Fruit fly (Drosophila melanogaster) whole organism, embryonic: ENCODE measurements around the gene GILT3.

Source experiments
- Abd-B ChIP-seq: fragments of 200-800 bp; sonication (Bioruptor generic); optimal IDR thresholded peaks from 2 replicates; lab custom pipeline; 2018; ENCODE audit warnings: missing biosample characterization, mild to moderate bottlenecking, missing genetic modification characterization, moderate library complexity
- Bgb ChIP-seq: fragments of 200-800 bp; sonication (Bioruptor generic); IDR thresholded peaks from 2 replicates; pipeline ENCODE4 v1.3.6; 2022; ENCODE audit warnings: missing biosample characterization, missing genetic modification characterization; ENCODE audit not compliant: partially characterized antibody
- CG10209 ChIP-seq: fragments of 200-800 bp; sonication (Bioruptor generic); optimal IDR thresholded peaks from 3 replicates; lab custom pipeline; 2017; ENCODE audit warnings: missing biosample characterization, mild to moderate bottlenecking, missing genetic modification characterization, missing genetic modification reagents
- CG1024 ChIP-seq: fragments of 200-800 bp; sonication (Bioruptor generic); IDR thresholded peaks from 2 replicates; pipeline ENCODE4 v1.3.6; 2022; ENCODE audit warnings: missing biosample characterization, missing genetic modification characterization
- CG10267 ChIP-seq: fragments of 200-800 bp; sonication (Bioruptor generic); optimal IDR thresholded peaks from 2 replicates; lab custom pipeline; 2018; ENCODE audit warnings: missing biosample characterization, mild to moderate bottlenecking, missing genetic modification characterization, moderate library complexity
- CG11398 ChIP-seq: fragments of 200-800 bp; sonication (Bioruptor generic); optimal IDR thresholded peaks from 2 replicates; lab custom pipeline; 2016; ENCODE audit warnings: missing biosample characterization, missing genetic modification characterization
- CG12942 ChIP-seq: fragments of 200-800 bp; sonication (Bioruptor generic); optimal IDR thresholded peaks from 3 replicates; lab custom pipeline; 2016; ENCODE audit warnings: missing biosample characterization, missing genetic modification characterization
- CG13123 ChIP-seq: fragments of 200-800 bp; sonication (Bioruptor generic); optimal IDR thresholded peaks from 2 replicates; lab custom pipeline; 2016; ENCODE audit warnings: missing biosample characterization, missing genetic modification characterization
- CG14014 ChIP-seq: fragments of 200-800 bp; sonication (Bioruptor generic); IDR thresholded peaks from 2 replicates; pipeline ENCODE4 v1.3.6; 2022; ENCODE audit warnings: missing biosample characterization, missing genetic modification characterization
- CG14710 ChIP-seq: fragments of 200-800 bp; sonication (Bioruptor generic); optimal IDR thresholded peaks from 3 replicates; lab custom pipeline; 2019; ENCODE audit warnings: missing biosample characterization, mild to moderate bottlenecking, missing genetic modification characterization, moderate library complexity
- CG14965 ChIP-seq: fragments of 200-800 bp; sonication (Bioruptor generic); optimal IDR thresholded peaks from 2 replicates; lab custom pipeline; 2016; ENCODE audit warnings: missing biosample characterization, missing genetic modification characterization, borderline replicate concordance
- CG15479 ChIP-seq: fragments of 200-800 bp; sonication (Bioruptor generic); optimal IDR thresholded peaks from 3 replicates; lab custom pipeline; 2019; ENCODE audit warnings: missing biosample characterization, mild to moderate bottlenecking, missing genetic modification characterization, moderate library complexity
- CG15601 ChIP-seq: fragments of 200-800 bp; sonication (Bioruptor generic); optimal IDR thresholded peaks from 3 replicates; lab custom pipeline; 2019; ENCODE audit warnings: missing biosample characterization, mild to moderate bottlenecking, missing genetic modification characterization, moderate library complexity
- CG1647 ChIP-seq: fragments of 200-800 bp; sonication (Bioruptor generic); optimal IDR thresholded peaks from 3 replicates; lab custom pipeline; 2016; ENCODE audit warnings: missing biosample characterization, missing genetic modification characterization
- CG1832 ChIP-seq: fragments of 200-800 bp; sonication (Bioruptor generic); optimal IDR thresholded peaks from 2 replicates; lab custom pipeline; 2017; ENCODE audit warnings: missing biosample characterization, mild to moderate bottlenecking, missing genetic modification characterization, inconsistent platforms
- CG2116 ChIP-seq: fragments of 200-800 bp; sonication (Bioruptor generic); optimal IDR thresholded peaks from 3 replicates; lab custom pipeline; 2018; ENCODE audit warnings: missing biosample characterization, mild to moderate bottlenecking, missing genetic modification characterization
- CG30403 ChIP-seq: fragments of 200-800 bp; sonication (Bioruptor generic); optimal IDR thresholded peaks from 3 replicates; lab custom pipeline; 2016; ENCODE audit warnings: missing biosample characterization, missing genetic modification characterization
- CG31224 ChIP-seq: fragments of 200-800 bp; sonication (Bioruptor generic); IDR thresholded peaks from 2 replicates; pipeline ENCODE4 v1.3.6; 2022; ENCODE audit warnings: missing biosample characterization, missing genetic modification characterization
- CG7271 ChIP-seq: fragments of 200-800 bp; sonication (Bioruptor generic); optimal IDR thresholded peaks from 2 replicates; lab custom pipeline; 2018; ENCODE audit warnings: missing biosample characterization, mild to moderate bottlenecking, missing genetic modification characterization, moderate library complexity
- CG8290 ChIP-seq, 3 experiments: fragments of 200-800 bp; sonication (Bioruptor generic); optimal IDR thresholded peaks; 2 replicates each; lab custom pipeline; 2016 to 2019; ENCODE audit warnings: missing biosample characterization in 3 of 3, missing genetic modification characterization in 3 of 3, mild to moderate bottlenecking in 2 of 3, moderate library complexity in 1 of 3
- CHES-1-like ChIP-seq: fragments of 200-800 bp; sonication (Bioruptor generic); optimal IDR thresholded peaks from 2 replicates; lab custom pipeline; 2016; ENCODE audit warnings: missing biosample characterization, missing genetic modification characterization
- Dll ChIP-seq: fragments of 200-800 bp; sonication (Bioruptor generic); IDR thresholded peaks from 4 replicates; pipeline ENCODE4 v1.3.6; 2022; ENCODE audit warnings: missing biosample characterization, missing genetic modification characterization; ENCODE audit not compliant: partially characterized antibody
- Doc2 ChIP-seq: fragments of 200-800 bp; sonication (Bioruptor generic); IDR thresholded peaks from 2 replicates; pipeline ENCODE4 v1.3.6; 2022; ENCODE audit warnings: missing biosample characterization, missing genetic modification characterization
- Ets65A ChIP-seq: fragments of 200-800 bp; sonication (Bioruptor generic); peaks from one replicate; lab custom pipeline; 2016; ENCODE audit warnings: missing biosample characterization, missing genetic modification characterization
- HLH3B ChIP-seq: fragments of 200-800 bp; sonication (Bioruptor generic); IDR thresholded peaks from 2 replicates; pipeline ENCODE4 v1.3.6; 2022; ENCODE audit warnings: missing biosample characterization, missing genetic modification characterization
- Med ChIP-seq: fragments of 200-800 bp; sonication (Bioruptor generic); peaks from one replicate; lab custom pipeline; 2016; ENCODE audit warnings: missing biosample characterization, missing genetic modification characterization, mild to moderate bottlenecking, inconsistent platforms, moderate library complexity
- Ravus ChIP-seq: fragments of 200-800 bp; sonication (Bioruptor generic); IDR thresholded peaks from 2 replicates; pipeline ENCODE4 v1.3.6; 2022; ENCODE audit warnings: missing biosample characterization, missing genetic modification characterization
- Ssrp ChIP-seq: fragments of 200-800 bp; sonication (Bioruptor generic); optimal IDR thresholded peaks from 2 replicates; lab custom pipeline; 2018; ENCODE audit warnings: missing biosample characterization, mild to moderate bottlenecking, missing genetic modification characterization, moderate library complexity
- ato ChIP-seq: fragments of 200-800 bp; sonication (Bioruptor generic); IDR thresholded peaks from 2 replicates; pipeline ENCODE4 v1.3.6; 2022; ENCODE audit warnings: missing biosample characterization, missing genetic modification characterization; ENCODE audit not compliant: partially characterized antibody
- crol ChIP-seq: fragments of 200-800 bp; sonication (Bioruptor generic); IDR thresholded peaks from 2 replicates; pipeline ENCODE4 v1.3.6; 2022; ENCODE audit warnings: missing biosample characterization, missing genetic modification characterization
- dmrt11E ChIP-seq: fragments of 200-800 bp; sonication (Bioruptor generic); optimal IDR thresholded peaks from 3 replicates; lab custom pipeline; 2018; ENCODE audit warnings: missing biosample characterization, mild to moderate bottlenecking, missing genetic modification characterization, moderate library complexity
- eve ChIP-seq, 2 experiments: fragments of >200 bp; optimal IDR thresholded peaks; 2 replicates each; lab custom pipeline; 2017; ENCODE audit warnings: missing biosample characterization in 2 of 2, missing genetic modification characterization in 2 of 2
- fd3F ChIP-seq: fragments of 200-800 bp; sonication (Bioruptor generic); optimal IDR thresholded peaks from 2 replicates; lab custom pipeline; 2018; ENCODE audit warnings: missing biosample characterization, mild to moderate bottlenecking, missing genetic modification characterization, moderate library complexity
- jigr1 ChIP-seq: fragments of 200-800 bp; sonication (Bioruptor generic); IDR thresholded peaks from 3 replicates; pipeline ENCODE4 v1.3.6; 2022; ENCODE audit warnings: missing biosample characterization, missing genetic modification characterization
- ken ChIP-seq: fragments of 200-800 bp; sonication (Bioruptor generic); IDR thresholded peaks from 3 replicates; pipeline ENCODE4 v1.3.6; 2022; ENCODE audit warnings: missing biosample characterization, missing genetic modification characterization
- lilli ChIP-seq: fragments of 200-800 bp; sonication (Bioruptor generic); optimal IDR thresholded peaks from 3 replicates; lab custom pipeline; 2016; ENCODE audit warnings: missing biosample characterization, missing genetic modification characterization
- onecut ChIP-seq: fragments of 200-800 bp; sonication (Bioruptor generic); IDR thresholded peaks from 2 replicates; pipeline ENCODE4 v1.3.6; 2022; ENCODE audit warnings: missing biosample characterization, missing genetic modification characterization
- p53 ChIP-seq: fragments of 200-800 bp; sonication (Bioruptor generic); optimal IDR thresholded peaks from 2 replicates; lab custom pipeline; 2016; ENCODE audit warnings: missing biosample characterization, missing genetic modification characterization
- pum ChIP-seq: fragments of 200-800 bp; sonication (Bioruptor generic); optimal IDR thresholded peaks from 2 replicates; lab custom pipeline; 2016; ENCODE audit warnings: missing biosample characterization, missing genetic modification characterization
- sens ChIP-seq: fragments of 200-800 bp; sonication (Bioruptor generic); peaks from one replicate; lab custom pipeline; 2016; ENCODE audit warnings: missing biosample characterization, missing genetic modification characterization
- slp2 ChIP-seq: fragments of 200-800 bp; sonication (Bioruptor generic); optimal IDR thresholded peaks from 2 replicates; lab custom pipeline; 2016; ENCODE audit warnings: missing biosample characterization, missing genetic modification characterization
- sr ChIP-seq: fragments of 200-800 bp; sonication (Bioruptor generic); IDR thresholded peaks from 3 replicates; pipeline ENCODE4 v1.3.6; 2022; ENCODE audit warnings: missing biosample characterization, missing genetic modification characterization
- stc ChIP-seq: fragments of 200-800 bp; sonication (Bioruptor generic); IDR thresholded peaks from 2 replicates; pipeline ENCODE4 v1.3.6; 2022; ENCODE audit warnings: missing biosample characterization, missing genetic modification characterization
- vnd ChIP-seq: fragments of 200-800 bp; sonication (Bioruptor generic); IDR thresholded peaks from 3 replicates; pipeline ENCODE4 v1.3.6; 2022; ENCODE audit warnings: missing biosample characterization, missing genetic modification characterization; ENCODE audit not compliant: partially characterized antibody
- z ChIP-seq: fragments of 200-800 bp; sonication (Bioruptor generic); IDR thresholded peaks from 3 replicates; pipeline ENCODE4 v1.3.6; 2022; ENCODE audit warnings: missing biosample characterization, missing genetic modification characterization

The GILT3 gene

DNA sequence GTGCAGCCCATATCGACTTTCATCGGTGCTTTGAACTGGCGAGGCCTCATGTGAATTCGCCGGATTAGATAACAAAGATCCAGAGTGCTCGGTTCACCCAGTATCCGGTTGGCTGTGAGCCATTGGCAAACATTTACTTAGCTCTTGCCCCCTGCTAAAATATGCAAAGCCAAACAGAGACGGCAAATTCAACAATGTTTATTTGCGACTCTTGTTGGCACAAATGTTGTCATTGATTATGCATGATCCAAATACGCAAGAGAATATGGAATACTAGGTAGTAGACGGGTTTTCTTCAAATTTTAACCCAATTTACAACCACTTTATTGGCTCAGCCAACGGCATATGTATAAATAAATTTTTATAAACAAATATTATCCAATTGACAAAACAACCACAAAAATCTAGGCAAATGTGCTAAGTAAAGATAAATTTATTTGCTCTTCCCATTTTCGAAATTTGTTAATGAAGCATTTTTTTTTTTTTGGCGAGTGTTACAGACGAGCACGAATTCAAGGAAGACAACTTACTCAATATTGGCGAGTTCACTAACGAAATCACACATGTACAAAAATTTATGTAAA, 24.5 kb upstream of the GILT3 start (continued):
- TF ChIP-seq Dll (GFP tag; lab: Robert Waterston, UW) (no peak), Bgb (no peak), jigr1 (GFP tag; lab: Robert Waterston, UW) (no peak)

dm6 chr3R:23655501-23655900, 21.7 kb upstream of the GILT3 start:
- TF ChIP-seq Ets65A (peak; percentile 15), CG31224 (GFP tag; lab: Robert Waterston, UW) (no peak), CG10267 (no peak), CG1832 (GFP tag; lab: Kevin White, UChicago) (no peak), Ravus (GFP tag; lab: Robert Waterston, UW) (no peak), CG14965 (GFP tag; lab: Kevin White, UChicago) (no peak), pum (no peak), lilli (GFP tag; lab: Kevin White, UChicago) (no peak), eve (GFP tag; optimal IDR thresholded peaks at IDR 0.05; lab: Kevin White, UChicago) (peak in 1 of 2 experiments; percentile 13), stc (GFP tag; lab: Robert Waterston, UW) (no peak), CG30403 (GFP tag; lab: Kevin White, UChicago) (no peak), CG11398 (GFP tag; lab: Kevin White, UChicago) (no peak), dmrt11E (tag; lab: Kevin White, UChicago) (no peak), HLH3B (no peak), Ssrp (tag; lab: Kevin White, UChicago) (no peak), CG1647 (GFP tag; lab: Kevin White, UChicago) (no peak), CG8290 (GFP tag; optimal IDR thresholded peaks at IDR 0.05; lab: Kevin White, UChicago) (no peak), CG8290 (tag; optimal IDR thresholded peaks at IDR 0.05; lab: Kevin White, UChicago) (no peak), sens (GFP tag; lab: Kevin White, UChicago) (no peak)

dm6 chr3R:23657357-23658318, 19.5 kb upstream of the GILT3 start:
- TF ChIP-seq onecut (GFP tag; lab: Robert Waterston, UW): peak; percentile 71
- TF ChIP-seq CG10209: peak; percentile 86
- TF ChIP-seq CG15601: peak; percentile 88
- peak; percentile 53 for TF ChIP-seq p53 (GFP tag; lab: Kevin White, UChicago)
- TF ChIP-seq Med (GFP tag; lab: Kevin White, UChicago): peak; percentile 82
- TF ChIP-seq CG13123 (GFP tag; lab: Kevin White, UChicago): peak; percentile 73
- no peak for TF ChIP-seq fd3F
- TF ChIP-seq CG14014 (GFP tag; lab: Robert Waterston, UW): peak; percentile 36; the same call in 1 of the 2 replicates
- peak; percentile 44 for TF ChIP-seq CG7271 (tag; lab: Kevin White, UChicago)
- TF ChIP-seq CG15479 (GFP tag; lab: Kevin White, UChicago): peak; percentile 35
- no peak for TF ChIP-seq ato
- no peak for TF ChIP-seq vnd
- peak; percentile 42 for TF ChIP-seq CG2116 (GFP tag; lab: Kevin White, UChicago)
- TF ChIP-seq z: peak; percentile 65; the same call in 2 of the 3 replicates
- 0 out of 3 replicates have a peak, but pooled peaks have one; percentile 6 for TF ChIP-seq ken (GFP tag; lab: Robert Waterston, UW)
- TF ChIP-seq crol (GFP tag; lab: Robert Waterston, UW): peak; percentile 78
- 0 out of 2 replicates have a peak, but pooled peaks have one; percentile 54 for TF ChIP-seq CG1024
- TF ChIP-seq CG14710 (tag; lab: Kevin White, UChicago): peak; percentile 76
- TF ChIP-seq Doc2 (GFP tag; lab: Robert Waterston, UW): no peak
- peak; percentile 56 for TF ChIP-seq CG12942
- peak; percentile 14 for TF ChIP-seq slp2 (GFP tag; lab: Kevin White, UChicago)
- no peak; the same call in 2 of the 3 replicates for TF ChIP-seq sr (GFP tag; lab: Robert Waterston, UW)
- TF ChIP-seq CHES-1-like (GFP tag; lab: Kevin White, UChicago): peak; percentile 80
- TF ChIP-seq Abd-B (GFP tag; lab: Kevin White, UChicago): no peak
